Worm (Caenorhabditis elegans): ENCODE measurements around the gene sgt-1.
A peak's percentile ranks its signal among the peaks of the same experiment; 100 is the strongest.

sgt-1 gene

DNA sequence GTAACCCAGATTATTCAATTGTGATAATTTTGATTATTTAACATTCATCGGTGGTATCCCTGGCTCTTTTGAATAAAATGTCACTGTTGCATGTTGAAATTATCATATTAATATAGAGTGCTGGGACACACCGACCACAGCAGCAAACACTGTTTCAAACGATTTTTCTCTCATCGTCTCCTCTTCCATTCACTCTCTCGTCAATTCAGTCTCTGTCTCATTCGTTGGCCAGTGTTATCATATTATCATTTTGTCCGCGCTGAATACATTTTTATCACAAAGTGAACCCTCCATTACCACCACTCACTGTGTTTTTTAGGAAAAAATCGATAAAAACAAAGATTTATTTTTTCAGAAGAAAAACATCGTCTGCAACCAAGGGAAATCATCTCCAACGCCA lies 46.5 kb downstream of the sgt-1 start:
- TF ChIP-seq cebp-1 (GFP tag; IDR thresholded peaks at IDR 0.05) (no peak), cebp-1 (tag; optimal IDR thresholded peaks at IDR 0.05) (peak; percentile 14), pbrm-1 (GFP tag; IDR thresholded peaks at IDR 0.05) (no peak), tbp1 (GFP tag; optimal IDR thresholded peaks at IDR 0.05) (peak; percentile 15), snpc-1.1 (tag; optimal IDR thresholded peaks at IDR 0.05; ENCODE audit: insufficient read depth) (no peak), lin-54 (GFP tag; optimal IDR thresholded peaks at IDR 0.05) (peak; percentile 21), ztf-18 (tag; optimal IDR thresholded peaks at IDR 0.05) (peak; percentile 15), repo-1 (tag; optimal IDR thresholded peaks at IDR 0.05) (no peak), dox-1 (GFP tag; IDR thresholded peaks at IDR 0.05) (peak; percentile 54; the same call in 1 of the 2 replicates), ets-4 (GFP tag; optimal IDR thresholded peaks at IDR 0.05) (peak; percentile 36), nhr-80 (tag; optimal IDR thresholded peaks at IDR 0.05) (peak; percentile 89)

DNA sequence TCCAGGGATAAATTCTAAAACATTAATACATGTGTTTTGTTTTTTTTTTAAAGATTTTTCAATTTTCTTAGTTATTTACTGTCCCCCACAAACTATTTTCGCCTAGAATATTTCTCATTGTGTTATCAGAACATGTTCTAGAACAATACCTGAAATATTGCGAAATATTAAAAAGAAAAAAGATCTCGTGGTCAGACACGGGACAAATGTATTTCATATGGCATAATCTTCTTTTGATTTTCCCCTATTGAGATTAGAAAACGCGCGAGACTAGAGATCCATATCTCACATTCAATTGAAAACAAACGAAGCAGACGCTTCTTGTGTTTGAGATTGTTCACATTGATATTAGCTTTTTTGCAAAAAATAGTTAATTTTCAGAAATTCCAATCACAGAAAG lies 47.5 kb downstream of the sgt-1 start:
- no peak for TF ChIP-seq dpl-1 (GFP tag; optimal IDR thresholded peaks at IDR 0.05)
- TF ChIP-seq ZK185.1 (tag; optimal IDR thresholded peaks at IDR 0.05; ENCODE audit: poor library complexity, severe bottlenecking), result no peak
- TF ChIP-seq nfyb-1 (GFP tag; IDR thresholded peaks at IDR 0.05), result 0 out of 2 replicates have a peak, but pooled peaks have one; percentile 46
- no peak for TF ChIP-seq hrde-1 (tag; optimal IDR thresholded peaks at IDR 0.05; ENCODE audit: borderline replicate concordance)
- no peak for TF ChIP-seq ceh-58 (GFP tag; IDR thresholded peaks at IDR 0.05)
- no peak for TF ChIP-seq ekl-4 (GFP tag; IDR thresholded peaks at IDR 0.05)
- TF ChIP-seq rpc-1 (optimal IDR thresholded peaks at IDR 0.05), result no peak
- no peak for TF ChIP-seq rpc-1 (tag; optimal IDR thresholded peaks at IDR 0.05)
- TF ChIP-seq ztf-28 (GFP tag; IDR thresholded peaks at IDR 0.05), result no peak
- TF ChIP-seq egl-44 (GFP tag; IDR thresholded peaks at IDR 0.05), result no peak
- TF ChIP-seq unc-62 (GFP tag; optimal IDR thresholded peaks at IDR 0.05), result no peak
- TF ChIP-seq somi-1 (GFP tag; optimal IDR thresholded peaks at IDR 0.05), result no peak
- no peak for TF ChIP-seq dox-1 (GFP tag; IDR thresholded peaks at IDR 0.05)
- TF ChIP-seq rcor-1 (GFP tag; IDR thresholded peaks at IDR 0.05), result no peak
- TF ChIP-seq F39B2.1 (GFP tag; IDR thresholded peaks at IDR 0.05), result no peak
- TF ChIP-seq T26A5.8 (tag; optimal IDR thresholded peaks at IDR 0.05), result no peak
- TF ChIP-seq attf-5 (GFP tag; optimal IDR thresholded peaks at IDR 0.05), result peak; percentile 39
- TF ChIP-seq mxl-1 (tag; optimal IDR thresholded peaks at IDR 0.05), result no peak
- peak; percentile 96 for TF ChIP-seq cebp-1 (GFP tag; IDR thresholded peaks at IDR 0.05)
- peak; percentile 99 for TF ChIP-seq cebp-1 (tag; optimal IDR thresholded peaks at IDR 0.05)
- no peak for TF ChIP-seq ztf-18 (tag; optimal IDR thresholded peaks at IDR 0.05)
- TF ChIP-seq dpff-1 (tag; optimal IDR thresholded peaks at IDR 0.05), result no peak
- TF ChIP-seq zim-3 (tag; optimal IDR thresholded peaks at IDR 0.05), result no peak
- no peak for TF ChIP-seq mes-4 (tag; optimal IDR thresholded peaks at IDR 0.05)
- no peak for TF ChIP-seq pha-4 (tag; optimal IDR thresholded peaks at IDR 0.05)
- no peak for TF ChIP-seq F55B11.4 (tag; optimal IDR thresholded peaks at IDR 0.05; ENCODE audit: borderline replicate concordance, insufficient read depth)
- no peak for TF ChIP-seq lag-1 (GFP tag; IDR thresholded peaks at IDR 0.05)
- TF ChIP-seq Y67H2A.10 (GFP tag; conservative IDR thresholded peaks at IDR 0.05), result no peak
- no peak for TF ChIP-seq egrh-3 (GFP tag; IDR thresholded peaks at IDR 0.05)
- no peak for TF ChIP-seq mcd-1 (GFP tag; IDR thresholded peaks at IDR 0.05)
- TF ChIP-seq ceh-91 (GFP tag; IDR thresholded peaks at IDR 0.05), result no peak
- TF ChIP-seq egl-18 (GFP tag; IDR thresholded peaks at IDR 0.05), result no peak
- no peak for TF ChIP-seq madf-3 (GFP tag; IDR thresholded peaks at IDR 0.05)
- TF ChIP-seq let-526 (GFP tag; IDR thresholded peaks at IDR 0.05), result peak; percentile 24; the same call in 1 of the 2 replicates
- no peak for TF ChIP-seq hlh-12 (tag; optimal IDR thresholded peaks at IDR 0.05)
- no peak for TF ChIP-seq hlh-26 (GFP tag; conservative IDR thresholded peaks at IDR 0.05)
- no peak for TF ChIP-seq Y53G8AR.9 (GFP tag; conservative IDR thresholded peaks at IDR 0.05)
- no peak for TF ChIP-seq ceh-27 (GFP tag; optimal IDR thresholded peaks at IDR 0.05)
- no peak for TF ChIP-seq Y95B8A.8 (GFP tag; IDR thresholded peaks at IDR 0.05)
- TF ChIP-seq C06A6.2 (GFP tag; conservative IDR thresholded peaks at IDR 0.05), result no peak
- TF ChIP-seq let-607 (tag; optimal IDR thresholded peaks at IDR 0.05), result no peak
